Fruit fly (Drosophila melanogaster): ENCODE measurements around the gene CG14204.

The CG14204 gene

dm6 chrX:19615990-19616663 lies 32.7 kb downstream of the CG14204 start, which contains the start of gene CG14210 (continued):
- peak; percentile 84 for TF ChIP-seq HLH4C (GFP tag; IDR thresholded peaks at IDR 0.05; ENCODE audit: partially characterized antibody)
- no peak for TF ChIP-seq CG32532 (GFP tag; IDR thresholded peaks at IDR 0.05)
- peak; percentile 60 for TF ChIP-seq hbn (GFP tag; IDR thresholded peaks at IDR 0.05; ENCODE audit: partially characterized antibody)
- no peak for TF ChIP-seq Xbp1 (GFP tag; optimal IDR thresholded peaks at IDR 0.05)
- no peak for TF ChIP-seq CG12769 (tag; optimal IDR thresholded peaks at IDR 0.05)
- TF ChIP-seq Ets97D (GFP tag; optimal IDR thresholded peaks at IDR 0.05): peak; percentile 32
- TF ChIP-seq row (GFP tag; IDR thresholded peaks at IDR 0.05): no peak
- no peak for TF ChIP-seq CG1792 (GFP tag; optimal IDR thresholded peaks at IDR 0.05)
- no peak for TF ChIP-seq danr (GFP tag; IDR thresholded peaks at IDR 0.05)
- peak; percentile 56; the same call in 1 of the 2 replicates for TF ChIP-seq nerfin-2 (GFP tag; IDR thresholded peaks at IDR 0.05; ENCODE audit: partially characterized antibody)
- no peak for TF ChIP-seq h (optimal IDR thresholded peaks at IDR 0.05)
- no peak for TF ChIP-seq croc (GFP tag; conservative IDR thresholded peaks at IDR 0.05)
- no peak for TF ChIP-seq Awh (GFP tag; IDR thresholded peaks at IDR 0.05)
- no peak for TF ChIP-seq CG33557 (GFP tag; optimal IDR thresholded peaks at IDR 0.05)
- no peak for TF ChIP-seq CG15011 (GFP tag; optimal IDR thresholded peaks at IDR 0.05)
- no peak for TF ChIP-seq tx (GFP tag; optimal IDR thresholded peaks at IDR 0.05)
- no peak for TF ChIP-seq gcm (GFP tag; optimal IDR thresholded peaks at IDR 0.05)
- TF ChIP-seq tap (tag; optimal IDR thresholded peaks at IDR 0.05): no peak
- no peak for TF ChIP-seq jigr1 (GFP tag; IDR thresholded peaks at IDR 0.05)
- no peak for TF ChIP-seq CG15696 (tag; optimal IDR thresholded peaks at IDR 0.05)
- peak; percentile 3 to 84 for TF ChIP-seq crp (GFP tag; optimal IDR thresholded peaks at IDR 0.05)
- no peak for TF ChIP-seq prd (optimal IDR thresholded peaks at IDR 0.05)
- TF ChIP-seq prd (GFP tag; IDR thresholded peaks at IDR 0.05): no peak
- TF ChIP-seq vfl (GFP tag; optimal IDR thresholded peaks at IDR 0.05): no peak
- TF ChIP-seq Scr (GFP tag; IDR thresholded peaks at IDR 0.05; ENCODE audit: partially characterized antibody): peak; percentile 66
- TF ChIP-seq sqz (GFP tag; optimal IDR thresholded peaks at IDR 0.05): no peak
- no peak for TF ChIP-seq jumu (GFP tag; optimal IDR thresholded peaks at IDR 0.05)
- no peak for TF ChIP-seq CG4328 (GFP tag; optimal IDR thresholded peaks at IDR 0.05)
- no peak for TF ChIP-seq usp (GFP tag; optimal IDR thresholded peaks at IDR 0.05)
- no peak for TF ChIP-seq CG17568 (GFP tag; optimal IDR thresholded peaks at IDR 0.05)
- TF ChIP-seq CG14860 (GFP tag; IDR thresholded peaks at IDR 0.05; ENCODE audit: partially characterized antibody): peak; percentile 52; the same call in 2 of the 3 replicates
- TF ChIP-seq Ada2b (GFP tag; IDR thresholded peaks at IDR 0.05): no peak
- peak; percentile 97 for TF ChIP-seq CG2116 (GFP tag; optimal IDR thresholded peaks at IDR 0.05)
- no peak for TF ChIP-seq CG7745 (tag; optimal IDR thresholded peaks at IDR 0.05)
- TF ChIP-seq CG4282 (GFP tag; optimal IDR thresholded peaks at IDR 0.05): no peak
- peak; percentile 40 for TF ChIP-seq stwl (tag; optimal IDR thresholded peaks at IDR 0.05)
- peak; percentile 45; the same call in 2 of the 3 replicates for TF ChIP-seq knrl (GFP tag; IDR thresholded peaks at IDR 0.05; ENCODE audit: partially characterized antibody)
- TF ChIP-seq Aef1 (GFP tag; IDR thresholded peaks at IDR 0.05): no peak
- TF ChIP-seq Doc3 (GFP tag; IDR thresholded peaks at IDR 0.05; ENCODE audit: partially characterized antibody): peak; percentile 49; the same call in 2 of the 3 replicates
- no peak for TF ChIP-seq Asciz (GFP tag; optimal IDR thresholded peaks at IDR 0.05)
- no peak for TF ChIP-seq CG6813 (GFP tag; optimal IDR thresholded peaks at IDR 0.05)
- TF ChIP-seq lmd (GFP tag; IDR thresholded peaks at IDR 0.05): no peak
- TF ChIP-seq Trl (optimal IDR thresholded peaks at IDR 0.05): no peak
- TF ChIP-seq Trl (GFP tag; optimal IDR thresholded peaks at IDR 0.05): no peak
- TF ChIP-seq BEAF-32 (GFP tag; optimal IDR thresholded peaks at IDR 0.05): peak; percentile 57
- TF ChIP-seq HmgZ (tag; optimal IDR thresholded peaks at IDR 0.05): peak; percentile 7
- TF ChIP-seq CG4707 (GFP tag; optimal IDR thresholded peaks at IDR 0.05): no peak
- TF ChIP-seq CG3838 (GFP tag; optimal IDR thresholded peaks at IDR 0.05): no peak
- no peak for TF ChIP-seq nmo (GFP tag; optimal IDR thresholded peaks at IDR 0.05)
- peak; percentile 50 for TF ChIP-seq CG1603 (tag; optimal IDR thresholded peaks at IDR 0.05)
